Fruit fly (Drosophila melanogaster): ENCODE results near the gene CG3987.

dm6 chr3R:15094218-15094928 lies 45.4 kb upstream of the CG3987 start:
- TF ChIP-seq psq (optimal IDR thresholded peaks at IDR 0.05) (no peak), EcR (GFP tag; optimal IDR thresholded peaks at IDR 0.05) (no peak), pan (optimal IDR thresholded peaks at IDR 0.05) (no peak)

Data from whole organism.